Fruit fly (Drosophila melanogaster) whole organism, prepupa: ENCODE results near the gene CG33791.
A peak's percentile ranks its signal among the peaks of the same experiment; 100 is the strongest.

Source experiments
- Blimp-1 ChIP-seq: fragments of 200-800 bp; sonication (Bioruptor generic); optimal IDR thresholded peaks from 3 replicates; lab custom pipeline; 2017; ENCODE audit warnings: missing biosample characterization, missing genetic modification characterization, mild to moderate bottlenecking, moderate library complexity, missing genetic modification reagents
- CG10631 ChIP-seq: fragments of 200-800 bp; sonication (Bioruptor generic); optimal IDR thresholded peaks from 2 replicates; lab custom pipeline; 2016; ENCODE audit warnings: missing biosample characterization, missing genetic modification characterization
- CG10669 ChIP-seq: fragments of 200-800 bp; sonication (Bioruptor generic); optimal IDR thresholded peaks from 3 replicates; lab custom pipeline; 2018; ENCODE audit warnings: missing biosample characterization, mild to moderate bottlenecking, missing genetic modification characterization, moderate library complexity
- CG11294 ChIP-seq: fragments of 200-800 bp; sonication (Bioruptor generic); IDR thresholded peaks from 2 replicates; pipeline ENCODE4 v1.3.6; 2022; ENCODE audit warnings: missing biosample characterization, missing genetic modification characterization
- CG11762 ChIP-seq: fragments of 200-800 bp; sonication (Bioruptor generic); optimal IDR thresholded peaks from 3 replicates; lab custom pipeline; 2016; ENCODE audit warnings: missing biosample characterization, missing genetic modification characterization; ENCODE audit not compliant: insufficient read depth
- CG15336 ChIP-seq: fragments of 200-800 bp; sonication (Bioruptor generic); IDR thresholded peaks from 2 replicates; pipeline ENCODE4 v1.3.6; 2022; ENCODE audit warnings: missing biosample characterization, missing genetic modification characterization
- CG1621 ChIP-seq: fragments of 200-800 bp; sonication (Bioruptor generic); optimal IDR thresholded peaks from 3 replicates; lab custom pipeline; 2018; ENCODE audit warnings: missing biosample characterization, mild to moderate bottlenecking, missing genetic modification characterization
- CG16779 ChIP-seq: fragments of 200-800 bp; sonication (Bioruptor generic); optimal IDR thresholded peaks from 3 replicates; lab custom pipeline; 2017; ENCODE audit warnings: missing biosample characterization, mild to moderate bottlenecking, missing genetic modification characterization
- CG3032 ChIP-seq: fragments of 200-800 bp; optimal IDR thresholded peaks from 2 replicates; lab custom pipeline; 2019; ENCODE audit warnings: missing biosample characterization, mild to moderate bottlenecking, missing genetic modification characterization, moderate library complexity
- CG31627 ChIP-seq: fragments of 200-800 bp; sonication (Bioruptor generic); optimal IDR thresholded peaks from 3 replicates; lab custom pipeline; 2016; ENCODE audit warnings: missing biosample characterization, missing genetic modification characterization
- CG32006 ChIP-seq: fragments of 200-800 bp; sonication (Bioruptor generic); optimal IDR thresholded peaks from 3 replicates; lab custom pipeline; 2017; ENCODE audit warnings: missing biosample characterization, mild to moderate bottlenecking, missing genetic modification characterization
- CG34406 ChIP-seq: fragments of 200-800 bp; sonication (Bioruptor generic); optimal IDR thresholded peaks from 3 replicates; lab custom pipeline; 2016; ENCODE audit warnings: missing biosample characterization, missing genetic modification characterization
- CG3919 ChIP-seq: fragments of 200-800 bp; sonication (Bioruptor generic); optimal IDR thresholded peaks from 3 replicates; lab custom pipeline; 2016; ENCODE audit warnings: missing biosample characterization, missing genetic modification characterization
- CG4318 ChIP-seq: fragments of 200-800 bp; sonication (Bioruptor generic); optimal IDR thresholded peaks from 3 replicates; lab custom pipeline; 2017; ENCODE audit warnings: missing biosample characterization, mild to moderate bottlenecking, missing genetic modification characterization
- CG6163 ChIP-seq: fragments of 200-800 bp; sonication (Bioruptor generic); IDR thresholded peaks from 3 replicates; pipeline ENCODE4 v1.3.6; 2022; ENCODE audit warnings: missing biosample characterization, missing genetic modification characterization
- CG6276 ChIP-seq: fragments of 200-800 bp; sonication (Bioruptor generic); optimal IDR thresholded peaks from 2 replicates; lab custom pipeline; 2017; ENCODE audit warnings: missing biosample characterization, mild to moderate bottlenecking, missing genetic modification characterization
- CG6792 ChIP-seq: fragments of 200-800 bp; sonication (Bioruptor generic); optimal IDR thresholded peaks from 3 replicates; lab custom pipeline; 2016; ENCODE audit warnings: missing biosample characterization, missing genetic modification characterization
- CG6808 ChIP-seq: fragments of 200-800 bp; sonication (Bioruptor generic); optimal IDR thresholded peaks from 3 replicates; lab custom pipeline; 2017; ENCODE audit warnings: missing biosample characterization, missing genetic modification characterization, mild to moderate bottlenecking, moderate library complexity, missing genetic modification reagents
- CG6854 ChIP-seq: fragments of 200-800 bp; sonication (Bioruptor generic); optimal IDR thresholded peaks from 2 replicates; lab custom pipeline; 2017; ENCODE audit warnings: missing biosample characterization, mild to moderate bottlenecking, missing genetic modification characterization
- CG8632 ChIP-seq: fragments of 200-800 bp; sonication (Bioruptor generic); optimal IDR thresholded peaks from 3 replicates; lab custom pipeline; 2016; ENCODE audit warnings: missing biosample characterization, missing genetic modification characterization
- CG9139 ChIP-seq: fragments of 200-800 bp; sonication (Bioruptor generic); optimal IDR thresholded peaks from 3 replicates; lab custom pipeline; 2017; ENCODE audit warnings: missing biosample characterization, mild to moderate bottlenecking, missing genetic modification characterization
- Eip75B ChIP-seq: fragments of 200-800 bp; sonication (Bioruptor generic); optimal IDR thresholded peaks from 3 replicates; lab custom pipeline; 2016; ENCODE audit warnings: missing biosample characterization, missing genetic modification characterization
- Eip78C ChIP-seq: fragments of 200-800 bp; sonication (Bioruptor generic); peaks from one replicate; lab custom pipeline; 2016; ENCODE audit warnings: missing biosample characterization, missing genetic modification characterization
- Eip93F ChIP-seq: fragments of 200-800 bp; sonication (Bioruptor generic); optimal IDR thresholded peaks from 2 replicates; lab custom pipeline; 2016; ENCODE audit warnings: missing biosample characterization, mild to moderate bottlenecking, missing genetic modification characterization
- Hr38 ChIP-seq: sonication (Bioruptor generic); optimal IDR thresholded peaks from 2 replicates; lab custom pipeline; 2016; ENCODE audit warnings: missing biosample characterization, missing genetic modification characterization
- Hr39 ChIP-seq: fragments of 200-800 bp; sonication (Bioruptor generic); optimal IDR thresholded peaks from 2 replicates; lab custom pipeline; 2016; ENCODE audit warnings: missing biosample characterization, missing genetic modification characterization
- Lpt ChIP-seq: fragments of 200-800 bp; sonication (Bioruptor generic); optimal IDR thresholded peaks from 3 replicates; lab custom pipeline; 2016; ENCODE audit warnings: missing biosample characterization, missing genetic modification characterization
- Smox ChIP-seq: fragments of 200-800 bp; sonication (Bioruptor generic); optimal IDR thresholded peaks from 3 replicates; lab custom pipeline; 2016; ENCODE audit warnings: missing biosample characterization, missing genetic modification characterization
- Sox102F ChIP-seq: fragments of 200-800 bp; sonication (Bioruptor generic); optimal IDR thresholded peaks from 2 replicates; lab custom pipeline; 2016; ENCODE audit warnings: missing biosample characterization, mild to moderate bottlenecking, missing genetic modification characterization
- Sox14 ChIP-seq: fragments of 200-800 bp; sonication (Bioruptor generic); optimal IDR thresholded peaks from 3 replicates; lab custom pipeline; 2016; ENCODE audit warnings: missing biosample characterization, missing genetic modification characterization
- acj6 ChIP-seq: fragments of 200-800 bp; sonication (Bioruptor generic); optimal IDR thresholded peaks from 3 replicates; lab custom pipeline; 2016; ENCODE audit warnings: missing biosample characterization, missing genetic modification characterization
- dac ChIP-seq: fragments of 200-800 bp; sonication (Bioruptor generic); optimal IDR thresholded peaks from 2 replicates; lab custom pipeline; 2017; ENCODE audit warnings: missing biosample characterization, mild to moderate bottlenecking, missing genetic modification characterization
- esn ChIP-seq: fragments of 200-800 bp; sonication (Bioruptor generic); optimal IDR thresholded peaks from 2 replicates; lab custom pipeline; 2016; ENCODE audit warnings: missing biosample characterization, mild to moderate bottlenecking, missing genetic modification characterization, moderate library complexity
- fd59A ChIP-seq: fragments of 200-800 bp; sonication (Bioruptor generic); optimal IDR thresholded peaks from 2 replicates; lab custom pipeline; 2017; ENCODE audit warnings: missing biosample characterization, mild to moderate bottlenecking, missing genetic modification characterization, missing genetic modification reagents
- fd85E ChIP-seq: fragments of 200-800 bp; sonication (Bioruptor generic); optimal IDR thresholded peaks from 3 replicates; lab custom pipeline; 2016; ENCODE audit warnings: missing biosample characterization, missing genetic modification characterization
- fkh ChIP-seq: fragments of 200-800 bp; sonication (Bioruptor generic); optimal IDR thresholded peaks from 3 replicates; lab custom pipeline; 2017; ENCODE audit warnings: missing biosample characterization, mild to moderate bottlenecking, missing genetic modification characterization, moderate library complexity
- lz ChIP-seq: fragments of 200-800 bp; sonication (Bioruptor generic); optimal IDR thresholded peaks from 3 replicates; lab custom pipeline; 2016; ENCODE audit warnings: missing biosample characterization, missing genetic modification characterization
- pdm3 ChIP-seq: fragments of 200-800 bp; sonication (Bioruptor generic); optimal IDR thresholded peaks from 3 replicates; lab custom pipeline; 2016; ENCODE audit warnings: missing biosample characterization, missing genetic modification characterization
- salr ChIP-seq, 2 experiments: fragments of 200-800 bp; sonication (Bioruptor generic); optimal IDR thresholded peaks; 3 replicates each; lab custom pipeline; 2016 to 2018; ENCODE audit warnings: missing biosample characterization in 2 of 2, missing genetic modification characterization in 2 of 2, mild to moderate bottlenecking in 1 of 2
- ss ChIP-seq, 2 experiments: fragments of 200-800 bp; sonication (Bioruptor generic); optimal IDR thresholded peaks; 2 replicates in 1 of 2; 3 replicates in 1 of 2; lab custom pipeline; 2017 to 2018; ENCODE audit warnings: mild to moderate bottlenecking in 2 of 2, missing biosample characterization in 2 of 2, missing genetic modification characterization in 2 of 2, moderate library complexity in 1 of 2
- svp ChIP-seq: fragments of 200-800 bp; sonication (Bioruptor generic); peaks from one replicate; lab custom pipeline; 2016; ENCODE audit warnings: missing biosample characterization, missing genetic modification characterization
- topi ChIP-seq: fragments of 200-800 bp; sonication (Bioruptor generic); optimal IDR thresholded peaks from 3 replicates; lab custom pipeline; 2016; ENCODE audit warnings: missing biosample characterization, missing genetic modification characterization
- vri ChIP-seq: fragments of 200-800 bp; sonication (Bioruptor generic); optimal IDR thresholded peaks from 3 replicates; lab custom pipeline; 2016; ENCODE audit warnings: missing biosample characterization, mild to moderate bottlenecking, missing genetic modification characterization

The CG33791 gene

DNA sequence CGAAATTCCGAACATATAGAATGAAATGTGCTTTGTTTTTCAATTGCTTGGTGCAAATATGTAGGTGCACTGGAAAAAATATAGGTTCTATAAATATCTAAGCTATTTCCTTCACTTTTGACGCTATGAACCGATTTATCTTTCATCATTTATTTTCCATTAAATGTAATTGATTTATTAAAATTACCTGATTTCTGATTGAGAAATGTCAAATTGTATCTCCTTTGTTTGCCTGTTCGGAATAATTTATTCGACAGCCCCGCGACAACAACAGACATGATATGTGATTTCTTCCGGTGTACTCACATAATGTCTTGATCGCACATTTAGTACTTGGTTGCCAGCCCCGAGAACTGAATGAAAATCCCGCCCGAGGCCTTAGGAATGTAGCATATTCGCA is 6.9 kb downstream of the CG33791 start (continued):
- TF ChIP-seq CG6276 (GFP tag; lab: Kevin White, UChicago), result no peak
- no peak for TF ChIP-seq CG6792 (GFP tag; lab: Kevin White, UChicago)
- TF ChIP-seq Smox (GFP tag; lab: Kevin White, UChicago), result no peak
- TF ChIP-seq CG15336 (GFP tag; lab: Robert Waterston, UW), result peak; percentile 46; the same call in 1 of the 2 replicates
- no peak for TF ChIP-seq CG6163
- no peak for TF ChIP-seq lz
- TF ChIP-seq acj6 (GFP tag; lab: Kevin White, UChicago), result peak; percentile 11
- no peak for TF ChIP-seq CG10669
- TF ChIP-seq CG3032 (tag; lab: Kevin White, UChicago), result no peak
- TF ChIP-seq CG32006, result peak; percentile 38
- TF ChIP-seq fd59A (GFP tag; lab: Kevin White, UChicago), result no peak
- TF ChIP-seq Hr39, result no peak
- TF ChIP-seq Sox102F (GFP tag; lab: Kevin White, UChicago), result no peak
- TF ChIP-seq CG11294 (GFP tag; lab: Robert Waterston, UW), result no peak; the same call in 1 of the 2 replicates
- peak; percentile 19 for TF ChIP-seq CG10631
- no peak for TF ChIP-seq esn (GFP tag; lab: Kevin White, UChicago)
- no peak for TF ChIP-seq topi (GFP tag; lab: Kevin White, UChicago)
- no peak for TF ChIP-seq CG8632 (GFP tag; lab: Kevin White, UChicago)
- TF ChIP-seq CG3919 (GFP tag; lab: Kevin White, UChicago), result peak; percentile 6
- TF ChIP-seq CG16779 (tag; lab: Kevin White, UChicago), result no peak
- TF ChIP-seq Eip93F (GFP tag; lab: Kevin White, UChicago), result no peak
- TF ChIP-seq CG1621 (tag; lab: Kevin White, UChicago), result no peak
- no peak for TF ChIP-seq Hr38 (GFP tag; lab: Kevin White, UChicago)
- no peak for TF ChIP-seq pdm3
- TF ChIP-seq Blimp-1 (GFP tag; lab: Kevin White, UChicago), result no peak

DNA sequence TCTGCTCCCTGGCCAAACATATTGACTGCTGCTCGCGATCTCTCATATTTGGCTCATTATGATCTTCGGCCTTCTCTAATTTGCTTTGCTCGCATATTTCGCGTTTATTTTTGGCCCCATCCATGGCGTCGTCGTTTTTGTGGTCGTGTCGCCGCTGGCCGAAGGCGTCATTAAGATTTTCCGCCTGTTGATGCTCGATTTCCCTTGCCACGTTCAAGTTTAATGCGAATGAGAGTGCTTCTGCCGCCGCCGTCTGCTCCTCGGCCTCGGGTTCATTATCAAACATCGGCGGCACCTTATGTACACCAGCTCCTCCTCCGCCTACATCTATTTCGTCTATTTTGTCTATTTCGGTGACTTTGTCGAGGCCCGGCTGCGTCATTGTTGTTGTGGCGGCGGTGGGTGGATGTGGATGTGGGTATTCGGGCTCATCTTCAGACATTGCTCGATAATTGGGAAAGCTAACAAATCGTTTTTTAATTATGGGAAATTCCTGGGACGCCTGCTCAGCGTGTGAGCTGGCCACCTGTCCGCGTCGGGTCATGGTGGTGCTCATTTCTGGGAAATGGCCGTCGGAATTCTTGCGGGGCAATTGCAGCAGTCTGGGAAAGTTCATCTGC is 11.8 kb downstream of the CG33791 start:
- TF ChIP-seq ss (GFP tag; optimal IDR thresholded peaks at IDR 0.05; lab: Kevin White, UChicago), result no peak
- peak; percentile 57 for TF ChIP-seq svp (GFP tag; lab: Kevin White, UChicago)

DNA sequence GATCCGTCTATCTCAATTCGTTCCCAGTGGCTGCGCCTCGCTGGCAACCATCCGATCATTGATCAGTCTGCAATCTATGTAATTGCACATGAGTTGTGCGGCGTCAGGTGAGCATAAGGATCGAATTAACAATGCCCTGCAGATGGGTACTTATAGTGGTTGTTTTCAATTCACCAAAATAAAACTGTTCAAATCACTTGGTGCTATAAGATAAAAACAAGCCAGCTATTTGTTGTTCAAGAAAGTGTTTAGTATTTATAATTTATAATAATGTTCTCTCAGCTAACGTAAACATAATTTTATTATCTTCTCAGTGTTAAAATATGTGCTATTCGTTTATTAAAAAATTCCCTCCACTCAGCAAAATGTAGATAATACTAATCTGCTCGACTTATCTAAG is 12.9 kb downstream of the CG33791 start, which contains the start of gene CG12105:
TSS of gene CG12105 (minus strand) at position 101 of the 400 bp plus-strand sequence.
- TF ChIP-seq Blimp-1 (GFP tag; lab: Kevin White, UChicago) (no peak), CG11762 (GFP tag; lab: Kevin White, UChicago) (no peak), CG6792 (GFP tag; lab: Kevin White, UChicago) (no peak), dac (no peak), Sox14 (no peak), fkh (GFP tag; lab: Kevin White, UChicago) (no peak), vri (GFP tag; lab: Kevin White, UChicago) (no peak)

DNA sequence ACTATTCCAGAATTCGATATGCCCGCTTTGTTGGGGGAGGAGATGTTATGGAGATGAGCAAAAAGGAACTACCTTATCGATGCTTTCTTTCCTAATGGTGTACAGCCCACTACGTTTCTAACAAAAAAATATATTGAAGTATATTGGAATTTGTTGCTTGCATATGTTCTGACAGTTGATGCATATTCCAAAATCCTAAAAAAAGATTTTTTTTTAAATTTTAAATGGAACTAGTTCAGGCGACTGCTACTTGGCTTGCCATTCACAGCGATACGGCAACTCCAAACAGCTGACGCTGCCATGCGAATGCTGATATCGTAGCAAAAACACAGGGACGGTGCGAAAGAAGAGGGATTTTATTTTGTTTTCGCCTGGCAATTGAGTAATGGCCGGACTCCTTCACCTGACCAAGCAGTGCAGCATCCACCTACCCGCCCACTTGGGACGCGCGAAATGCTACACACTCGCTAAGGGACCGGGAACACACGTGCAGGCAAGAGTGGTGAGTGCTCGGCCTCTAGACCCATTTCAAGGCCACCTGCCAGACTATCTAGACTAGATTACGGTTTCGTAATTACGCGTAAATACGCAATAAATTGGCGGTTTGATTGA is 15.5 kb downstream of the CG33791 start, which contains the start of the genes CG13926, ABCB7 and CG33230:
TSS of gene CG13926 (minus strand) at position 43 of the 612 bp plus-strand sequence.
TSS of gene ABCB7 (plus strand) at position 299 of the 612 bp plus-strand sequence.
TSS of gene CG33230 (plus strand) at position 299 of the 612 bp plus-strand sequence.
- TF ChIP-seq fd85E (no peak), CG10669 (no peak), CG31627 (GFP tag; lab: Kevin White, UChicago) (peak; percentile 10), CG6808 (GFP tag; lab: Kevin White, UChicago) (no peak), vri (GFP tag; lab: Kevin White, UChicago) (peak; percentile 77), lz (peak; percentile 31), CG9139 (GFP tag; lab: Kevin White, UChicago) (no peak), pdm3 (no peak), CG16779 (tag; lab: Kevin White, UChicago) (no peak), Lpt (no peak), topi (GFP tag; lab: Kevin White, UChicago) (no peak), Eip75B (GFP tag; lab: Kevin White, UChicago) (peak; percentile 45), Eip78C (GFP tag; lab: Kevin White, UChicago) (no peak), CG34406 (GFP tag; lab: Kevin White, UChicago) (no peak), CG4318 (GFP tag; lab: Kevin White, UChicago) (no peak), fd59A (GFP tag; lab: Kevin White, UChicago) (no peak), CG3032 (tag; lab: Kevin White, UChicago) (no peak), CG11294 (GFP tag; lab: Robert Waterston, UW) (no peak), Eip93F (GFP tag; lab: Kevin White, UChicago) (no peak), Blimp-1 (GFP tag; lab: Kevin White, UChicago) (no peak), CG6854 (GFP tag; lab: Kevin White, UChicago) (peak; percentile 11), esn (GFP tag; lab: Kevin White, UChicago) (no peak), salr (GFP tag; optimal IDR thresholded peaks at IDR 0.05; lab: Kevin White, UChicago) (no peak)
